Worm (Caenorhabditis elegans): ENCODE measurements around the gene lgc-26.

lgc-26 gene

ce11 chrV:272837-273236 lies 4.7 kb downstream of the lgc-26 start, which contains the start of gene nlp-70:
TSS of gene nlp-70 (minus strand) at chrV:272937.
- TF ChIP-seq grh-1 (GFP tag; IDR thresholded peaks at IDR 0.05) (no peak), unc-98 (GFP tag; IDR thresholded peaks at IDR 0.05) (no peak), elt-3 (tag; optimal IDR thresholded peaks at IDR 0.05) (no peak)

- TF ChIP-seq pag-3 (tag; optimal IDR thresholded peaks at IDR 0.05; ENCODE audit: borderline replicate concordance, insufficient read depth), result peak; percentile 68
- TF ChIP-seq C16A3.4 (tag; optimal IDR thresholded peaks at IDR 0.05), result peak; percentile 17
- peak; percentile 59 for TF ChIP-seq nhr-71 (tag; optimal IDR thresholded peaks at IDR 0.05)
- TF ChIP-seq hlh-4 (tag; optimal IDR thresholded peaks at IDR 0.05), result no peak
- no peak for TF ChIP-seq ceh-82 (tag; optimal IDR thresholded peaks at IDR 0.05)
- no peak for TF ChIP-seq efl-3 (GFP tag; optimal IDR thresholded peaks at IDR 0.05)
- TF ChIP-seq rnt-1 (tag; optimal IDR thresholded peaks at IDR 0.05), result peak; percentile 63
- peak; percentile 77 for TF ChIP-seq lin-14 (GFP tag; optimal IDR thresholded peaks at IDR 0.05)
- TF ChIP-seq fkh-10 (GFP tag; optimal IDR thresholded peaks at IDR 0.05), result no peak
- TF ChIP-seq unc-130 (tag; optimal IDR thresholded peaks at IDR 0.05), result peak; percentile 37
- no peak for TF ChIP-seq sup-37 (GFP tag; optimal IDR thresholded peaks at IDR 0.05)
- TF ChIP-seq jun-1 (tag; optimal IDR thresholded peaks at IDR 0.05), result no peak
- peak in 1 of 2 experiments; percentile 23 for TF ChIP-seq efl-1 (optimal IDR thresholded peaks at IDR 0.05)
- TF ChIP-seq efl-1 (GFP tag; optimal IDR thresholded peaks at IDR 0.05 in 1 of 2), result peak in 1 of 2 experiments; percentile 46
- TF ChIP-seq nhr-19 (GFP tag; conservative IDR thresholded peaks at IDR 0.05), result 0 out of 2 replicates have a peak, but pooled peaks have one; percentile 25
- peak; percentile 39 to 62 for TF ChIP-seq lsy-2 (tag; optimal IDR thresholded peaks at IDR 0.05)
- peak; percentile 28 for TF ChIP-seq snu-23 (GFP tag; optimal IDR thresholded peaks at IDR 0.05)
Observed at ce11 chrV:281111-281510, 13.0 kb downstream of the lgc-26 start.

ce11 chrV:281616-282015 lies 13.5 kb downstream of the lgc-26 start, which contains the start of gene npr-5:
TSS of gene npr-5 (minus strand) at chrV:281716.
- TF ChIP-seq nhr-77 (tag; optimal IDR thresholded peaks at IDR 0.05) (no peak), hpl-2 (GFP tag; optimal IDR thresholded peaks at IDR 0.05) (no peak), snu-23 (GFP tag; optimal IDR thresholded peaks at IDR 0.05) (no peak), aly-2 (tag; optimal IDR thresholded peaks at IDR 0.05) (no peak), pag-3 (tag; optimal IDR thresholded peaks at IDR 0.05; ENCODE audit: borderline replicate concordance, insufficient read depth) (no peak), nhr-11 (tag; optimal IDR thresholded peaks at IDR 0.05) (no peak), tbx-2 (tag; optimal IDR thresholded peaks at IDR 0.05) (no peak), unc-30 (tag; optimal IDR thresholded peaks at IDR 0.05) (no peak), C34B4.2 (tag; optimal IDR thresholded peaks at IDR 0.05) (no peak)

- TF ChIP-seq egl-13 (tag; optimal IDR thresholded peaks at IDR 0.05) (no peak), tbx-2 (tag; optimal IDR thresholded peaks at IDR 0.05) (no peak), fkh-8 (tag; optimal IDR thresholded peaks at IDR 0.05) (peak; percentile 61), dsc-1 (tag; optimal IDR thresholded peaks at IDR 0.05) (peak; percentile 85), unc-130 (tag; optimal IDR thresholded peaks at IDR 0.05) (no peak), pax-3 (tag; optimal IDR thresholded peaks at IDR 0.05) (peak; percentile 47), nhr-71 (tag; optimal IDR thresholded peaks at IDR 0.05) (peak; percentile 3)
Observed at ce11 chrV:283953-284352, 15.8 kb downstream of the lgc-26 start.

ce11 chrV:284808-285207 lies 16.7 kb downstream of the lgc-26 start:
- TF ChIP-seq rnt-1 (tag; optimal IDR thresholded peaks at IDR 0.05), result peak; percentile 78
- no peak for TF ChIP-seq ets-5 (GFP tag; IDR thresholded peaks at IDR 0.05)
- TF ChIP-seq efl-1 (optimal IDR thresholded peaks at IDR 0.05), result peak in 1 of 2 experiments; percentile 21
- peak; percentile 30 to 78 for TF ChIP-seq efl-1 (GFP tag; optimal IDR thresholded peaks at IDR 0.05 in 1 of 2)
- TF ChIP-seq lin-35 (GFP tag; optimal IDR thresholded peaks at IDR 0.05), result peak in 1 of 2 experiments; percentile 17
- TF ChIP-seq nhr-19 (GFP tag; conservative IDR thresholded peaks at IDR 0.05), result peak; percentile 54
- peak; percentile 19 to 41 for TF ChIP-seq lsy-2 (tag; optimal IDR thresholded peaks at IDR 0.05)
- TF ChIP-seq unc-62 (GFP tag; optimal IDR thresholded peaks at IDR 0.05), result no peak
- no peak for TF ChIP-seq nhr-77 (tag; optimal IDR thresholded peaks at IDR 0.05)
- TF ChIP-seq ceh-63 (GFP tag; optimal IDR thresholded peaks at IDR 0.05), result no peak
- TF ChIP-seq snu-23 (GFP tag; optimal IDR thresholded peaks at IDR 0.05), result peak; percentile 35
- TF ChIP-seq isw-1 (GFP tag; IDR thresholded peaks at IDR 0.05), result no peak
- no peak for TF ChIP-seq elt-3 (tag; optimal IDR thresholded peaks at IDR 0.05)
- TF ChIP-seq ceh-90 (tag; optimal IDR thresholded peaks at IDR 0.05), result no peak
- peak; percentile 77 for TF ChIP-seq lin-14 (GFP tag; optimal IDR thresholded peaks at IDR 0.05)
- peak; percentile 74 for TF ChIP-seq nhr-71 (tag; optimal IDR thresholded peaks at IDR 0.05)

Measured in whole organism, L1 larva.